Fruit fly (Drosophila melanogaster): ENCODE results near the gene TwdlD.

TwdlD gene

dm6 chr3R:26690197-26690596, 50.4 kb downstream of the TwdlD start (continued):
- no peak for TF ChIP-seq CG18011 (GFP tag; optimal IDR thresholded peaks at IDR 0.05)
- peak; percentile 41; the same call in 1 of the 2 replicates for TF ChIP-seq CG32532 (GFP tag; IDR thresholded peaks at IDR 0.05)
- no peak for TF ChIP-seq ranshi (GFP tag; IDR thresholded peaks at IDR 0.05)
- TF ChIP-seq peb (GFP tag; IDR thresholded peaks at IDR 0.05): no peak
- peak; percentile 53 for TF ChIP-seq CG2120 (GFP tag; optimal IDR thresholded peaks at IDR 0.05)
- peak; percentile 34 for TF ChIP-seq CG11504 (tag; optimal IDR thresholded peaks at IDR 0.05)
- TF ChIP-seq CG10147 (GFP tag; optimal IDR thresholded peaks at IDR 0.05): peak; percentile 15
- peak; percentile 9 for TF ChIP-seq Fer3 (tag; optimal IDR thresholded peaks at IDR 0.05)
- TF ChIP-seq CG10366 (GFP tag; IDR thresholded peaks at IDR 0.05): peak; percentile 34; the same call in 1 of the 2 replicates
- TF ChIP-seq CG15696 (tag; optimal IDR thresholded peaks at IDR 0.05): no peak
- peak; percentile 14 for TF ChIP-seq CG15269 (tag; optimal IDR thresholded peaks at IDR 0.05)
- peak; percentile 21 for TF ChIP-seq gem (tag; optimal IDR thresholded peaks at IDR 0.05)
- no peak for TF ChIP-seq Lim3 (GFP tag; IDR thresholded peaks at IDR 0.05)
- TF ChIP-seq dysf (GFP tag; IDR thresholded peaks at IDR 0.05): peak; percentile 36; the same call in 1 of the 3 replicates
- peak; percentile 27; the same call in 1 of the 2 replicates for TF ChIP-seq CG7372 (GFP tag; IDR thresholded peaks at IDR 0.05)
- no peak for TF ChIP-seq CG6272 (GFP tag; IDR thresholded peaks at IDR 0.05)
- TF ChIP-seq ci (GFP tag; IDR thresholded peaks at IDR 0.05): 0 out of 3 replicates have a peak, but pooled peaks have one; percentile 29
- TF ChIP-seq eve (GFP tag; optimal IDR thresholded peaks at IDR 0.05): no peak
- TF ChIP-seq CG7839 (tag; optimal IDR thresholded peaks at IDR 0.05): peak; percentile 33
- peak; percentile 42; the same call in 1 of the 2 replicates for TF ChIP-seq lmd (GFP tag; IDR thresholded peaks at IDR 0.05)
- peak; percentile 11 for TF ChIP-seq CG7556 (GFP tag; optimal IDR thresholded peaks at IDR 0.05)
- no peak for TF ChIP-seq CG3838 (GFP tag; optimal IDR thresholded peaks at IDR 0.05)
- no peak for TF ChIP-seq pnt (GFP tag; optimal IDR thresholded peaks at IDR 0.05)
- TF ChIP-seq Ada2b (GFP tag; IDR thresholded peaks at IDR 0.05): 0 out of 2 replicates have a peak, but pooled peaks have one; percentile 19
- TF ChIP-seq sisA (GFP tag; IDR thresholded peaks at IDR 0.05): peak; percentile 11; the same call in 1 of the 2 replicates
- no peak for TF ChIP-seq dati (GFP tag; IDR thresholded peaks at IDR 0.05)
- TF ChIP-seq CG2678 (tag; optimal IDR thresholded peaks at IDR 0.05): peak; percentile 18
- peak; percentile 51 for TF ChIP-seq Ptx1 (GFP tag; IDR thresholded peaks at IDR 0.05)
- peak; percentile 31; the same call in 1 of the 2 replicates for TF ChIP-seq CG9932 (GFP tag; IDR thresholded peaks at IDR 0.05)
- peak; percentile 0 for TF ChIP-seq CG30403 (GFP tag; optimal IDR thresholded peaks at IDR 0.05)

Data from whole organism, embryonic.